Worm (Caenorhabditis elegans) whole organism, dauer: Measurements from ENCODE around the gene pqn-32.

Experiments
- unc-62 ChIP-seq: sonication (generic microtip); optimal IDR thresholded peaks from 2 replicates; lab custom pipeline; 2017; ENCODE audit warnings: missing biosample characterization, missing genetic modification reagents, missing genetic modification characterization

pqn-32 gene

DNA sequence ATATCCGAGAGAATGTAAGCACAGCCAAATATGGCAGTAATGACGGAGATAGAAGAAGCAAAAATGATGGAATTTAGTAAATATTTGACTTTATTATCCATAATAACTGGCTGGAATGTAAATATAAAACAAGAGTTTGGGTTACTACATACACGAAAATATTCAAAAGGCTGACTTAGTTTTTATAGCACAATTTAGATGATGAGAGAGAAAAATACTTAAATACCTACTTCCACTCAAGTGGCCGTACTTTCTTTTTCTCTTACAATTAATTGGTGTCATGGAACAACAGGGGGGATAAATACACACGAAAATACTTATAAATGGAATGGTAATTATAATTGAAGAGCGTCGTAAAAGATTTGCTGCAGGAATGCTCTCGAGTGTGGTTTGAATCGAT lies 9.6 kb upstream of the pqn-32 start, which contains the start of gene col-86:
TSS of gene col-86 (minus strand) at position 101 of the 400 bp plus-strand sequence.
- no peak for TF ChIP-seq unc-62 (GFP tag; lab: Kevin White, UChicago)

ce11 chrII:13116710-13117109 lies 8.9 kb downstream of the pqn-32 start, which contains the start of gene rict-1:
Gene rict-1 (minus strand): TSS chrII:13116810.
- TF ChIP-seq unc-62 (GFP tag; lab: Kevin White, UChicago): no peak

DNA sequence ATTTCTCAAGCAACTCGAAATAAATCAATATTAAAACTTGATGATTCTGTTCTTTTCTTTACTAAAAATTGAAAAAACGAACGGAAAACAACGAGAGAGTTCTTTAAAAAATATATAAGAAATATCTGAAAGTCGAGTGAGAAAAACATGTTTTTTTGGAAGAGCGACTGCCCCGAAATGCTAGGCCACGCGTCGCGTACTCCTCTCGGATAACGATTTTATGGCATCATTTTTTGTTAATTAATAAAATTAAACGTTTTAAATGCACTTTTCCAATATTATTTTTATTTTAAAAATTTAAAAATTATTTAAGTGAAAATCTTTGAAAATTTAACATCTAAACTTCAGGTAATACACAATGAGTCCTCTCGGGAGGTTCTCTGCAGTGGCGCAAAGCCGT lies 9.3 kb downstream of the pqn-32 start, which contains the start of gene gfm-1:
TSS of gene gfm-1 (plus strand) at position 349 of the 400 bp plus-strand sequence.
- no peak for TF ChIP-seq unc-62 (GFP tag; lab: Kevin White, UChicago)

DNA sequence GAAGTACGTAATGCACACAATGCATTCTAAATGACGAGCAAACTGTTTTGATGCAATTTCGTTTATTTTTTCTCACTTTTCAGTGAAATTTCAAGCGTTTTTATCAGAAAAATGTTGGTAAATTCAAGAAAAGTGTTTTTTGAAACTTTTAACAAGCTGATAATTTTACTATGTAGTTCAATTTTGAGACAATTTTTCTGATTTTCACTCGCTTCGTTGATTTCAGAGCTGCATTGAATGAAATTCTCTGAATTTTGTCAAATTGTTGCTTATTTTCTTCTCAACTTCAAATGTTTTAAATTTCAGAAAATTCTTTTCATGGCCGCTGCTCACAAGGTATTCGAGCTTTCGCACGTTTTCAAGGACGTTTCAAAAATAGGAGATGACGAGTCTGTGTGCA lies 14.9 kb downstream of the pqn-32 start, which contains the start of gene bath-45:
TSS of gene bath-45 (plus strand) at position 301 of the 400 bp plus-strand sequence.
- TF ChIP-seq unc-62 (GFP tag; lab: Kevin White, UChicago): no peak

ce11 chrII:13129602-13130001 lies 21.8 kb downstream of the pqn-32 start, which contains the start of gene F29C12.6:
Gene F29C12.6 (plus strand): TSS chrII:13129902.
- TF ChIP-seq unc-62 (GFP tag; lab: Kevin White, UChicago): no peak

- no peak for TF ChIP-seq unc-62 (GFP tag; lab: Kevin White, UChicago)
Observed at ce11 chrII:13130576-13130975, 22.8 kb downstream of the pqn-32 start.

ce11 chrII:13139573-13139972 lies 31.8 kb downstream of the pqn-32 start:
- TF ChIP-seq unc-62 (GFP tag; lab: Kevin White, UChicago): no peak

ce11 chrII:13142372-13142771 lies 34.6 kb downstream of the pqn-32 start:
- TF ChIP-seq unc-62 (GFP tag; lab: Kevin White, UChicago): no peak

DNA sequence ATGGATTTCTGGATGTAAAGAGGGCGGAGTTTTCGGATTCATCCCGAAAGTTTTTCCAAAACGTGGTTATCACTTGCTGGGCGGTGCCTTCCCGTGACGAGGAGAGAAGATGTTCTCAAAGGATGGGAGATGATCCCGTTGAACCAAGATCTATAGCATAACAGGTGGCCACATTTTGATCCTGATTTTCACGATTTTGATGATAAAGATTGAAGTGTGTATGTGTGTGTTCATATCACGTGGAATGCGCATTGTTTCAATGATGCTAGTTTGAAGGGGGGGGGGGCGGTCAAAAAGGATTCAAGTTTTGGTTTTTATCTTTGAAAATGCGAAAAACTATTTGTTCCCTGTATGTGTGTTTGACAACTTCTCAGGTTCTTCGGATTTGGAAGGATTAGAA lies 37.4 kb downstream of the pqn-32 start, which contains the start of gene mltn-1:
TSS of gene mltn-1 (minus strand) at position 22 of the 400 bp plus-strand sequence.
- TF ChIP-seq unc-62 (GFP tag; lab: Kevin White, UChicago): no peak

ce11 chrII:13148247-13148646 lies 40.4 kb downstream of the pqn-32 start:
- no peak for TF ChIP-seq unc-62 (GFP tag; lab: Kevin White, UChicago)

DNA sequence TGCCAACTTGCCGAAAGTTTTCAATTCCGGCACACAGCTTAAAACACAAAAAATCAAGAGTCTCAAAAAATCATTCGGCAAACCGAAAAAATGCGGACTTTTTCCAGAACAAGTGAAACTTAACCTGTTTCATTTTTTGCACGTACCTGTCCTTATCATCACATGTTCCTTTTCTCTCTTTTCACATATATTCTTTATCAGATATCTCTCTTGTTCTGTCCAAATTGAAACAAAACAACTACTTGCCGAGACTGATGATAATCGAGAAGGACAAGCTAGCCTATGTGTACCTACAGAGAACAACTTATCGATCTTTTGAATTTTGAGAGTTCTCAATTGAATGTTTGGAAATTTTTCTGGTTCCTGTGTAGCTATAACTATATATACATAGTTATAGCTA lies 42.1 kb downstream of the pqn-32 start:
- no peak for TF ChIP-seq unc-62 (GFP tag; lab: Kevin White, UChicago)

- TF ChIP-seq unc-62 (GFP tag; lab: Kevin White, UChicago): no peak
Observed at ce11 chrII:13152409-13152808, 44.6 kb downstream of the pqn-32 start.

DNA sequence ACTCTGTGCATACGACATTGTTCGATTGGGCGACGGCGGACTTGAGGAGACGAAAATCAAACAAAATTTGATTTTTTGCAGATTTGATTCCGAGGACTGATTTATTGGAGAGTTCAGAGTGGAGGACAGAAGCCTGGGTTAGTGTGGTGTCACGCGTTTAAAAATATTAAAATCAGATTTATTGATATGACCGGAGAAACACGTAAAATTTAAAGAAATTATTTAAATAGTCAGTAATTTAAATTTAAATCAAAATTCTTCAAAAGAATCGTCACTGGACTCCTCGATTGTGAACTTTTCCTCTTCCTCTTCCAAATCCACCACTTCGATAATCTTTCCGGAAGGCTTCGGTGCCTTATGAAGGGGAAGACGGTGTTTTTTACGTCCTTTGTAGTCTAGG lies 45.5 kb downstream of the pqn-32 start, which contains the start of gene spe-18:
TSS of gene spe-18 (minus strand) at position 101 of the 400 bp plus-strand sequence.
- TF ChIP-seq unc-62 (GFP tag; lab: Kevin White, UChicago): no peak

DNA sequence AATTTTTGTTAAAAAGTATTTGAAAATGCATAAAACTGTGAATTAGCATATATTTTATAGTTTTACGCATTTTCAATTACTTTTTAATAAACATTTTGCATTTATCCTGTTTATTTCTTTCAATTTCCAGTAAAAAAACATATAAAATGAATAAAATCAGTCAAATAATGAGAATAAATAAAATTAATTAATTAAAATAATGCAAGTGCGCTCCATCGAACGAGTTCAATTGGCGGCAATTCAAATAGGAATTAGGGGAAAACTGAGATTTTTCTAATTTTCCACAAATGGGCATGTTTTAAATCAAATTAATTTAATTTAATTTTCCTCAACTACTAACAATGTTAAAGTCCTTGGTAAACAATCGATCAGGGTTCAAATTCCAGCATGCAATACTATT lies 48.3 kb downstream of the pqn-32 start:
- TF ChIP-seq unc-62 (GFP tag; lab: Kevin White, UChicago): no peak

DNA sequence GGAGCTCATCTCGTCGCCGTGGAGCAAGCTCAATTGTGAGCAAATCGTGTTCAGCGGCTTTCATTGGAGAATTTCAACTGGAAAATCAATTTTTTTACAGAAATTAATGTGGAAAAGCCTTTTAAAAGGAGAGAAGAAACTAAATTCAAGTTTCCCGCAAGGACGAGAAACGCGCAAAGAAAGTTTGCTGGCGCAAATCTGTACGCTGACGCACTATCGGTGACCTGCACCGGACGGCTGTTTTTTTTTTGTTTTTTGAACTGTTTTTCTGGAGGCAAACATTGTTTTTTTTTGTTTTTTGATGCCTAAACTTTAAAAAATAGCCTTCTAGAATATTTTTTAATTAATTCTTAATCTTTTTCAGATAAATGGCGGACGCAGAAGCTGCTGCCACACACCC lies 49.2 kb downstream of the pqn-32 start, which contains the start of the genes hpr-17 and F32A11.1:
TSS of gene hpr-17 (minus strand) at position 77 of the 400 bp plus-strand sequence.
TSS of gene F32A11.1 (plus strand) at position 359 of the 400 bp plus-strand sequence.
- TF ChIP-seq unc-62 (GFP tag; lab: Kevin White, UChicago): no peak
